Fruit fly (Drosophila melanogaster) whole organism, prepupa: Measurements from ENCODE around the gene CG15317.

Source experiments
- CG10631 ChIP-seq: fragments of 200-800 bp; sonication (Bioruptor generic); optimal IDR thresholded peaks from 2 replicates; lab custom pipeline; 2016; ENCODE audit warnings: missing biosample characterization, missing genetic modification characterization
- CG10669 ChIP-seq: fragments of 200-800 bp; sonication (Bioruptor generic); optimal IDR thresholded peaks from 3 replicates; lab custom pipeline; 2018; ENCODE audit warnings: missing biosample characterization, mild to moderate bottlenecking, missing genetic modification characterization, moderate library complexity
- CG11294 ChIP-seq: fragments of 200-800 bp; sonication (Bioruptor generic); IDR thresholded peaks from 2 replicates; pipeline ENCODE4 v1.3.6; 2022; ENCODE audit warnings: missing biosample characterization, missing genetic modification characterization
- CG11762 ChIP-seq: fragments of 200-800 bp; sonication (Bioruptor generic); optimal IDR thresholded peaks from 3 replicates; lab custom pipeline; 2016; ENCODE audit warnings: missing biosample characterization, missing genetic modification characterization; ENCODE audit not compliant: insufficient read depth
- CG11902 ChIP-seq: fragments of 200-800 bp; sonication (Bioruptor generic); optimal IDR thresholded peaks from 3 replicates; lab custom pipeline; 2016; ENCODE audit warnings: missing biosample characterization, missing genetic modification characterization
- CG15336 ChIP-seq: fragments of 200-800 bp; sonication (Bioruptor generic); IDR thresholded peaks from 2 replicates; pipeline ENCODE4 v1.3.6; 2022; ENCODE audit warnings: missing biosample characterization, missing genetic modification characterization
- CG1621 ChIP-seq: fragments of 200-800 bp; sonication (Bioruptor generic); optimal IDR thresholded peaks from 3 replicates; lab custom pipeline; 2018; ENCODE audit warnings: missing biosample characterization, mild to moderate bottlenecking, missing genetic modification characterization
- CG3032 ChIP-seq: fragments of 200-800 bp; optimal IDR thresholded peaks from 2 replicates; lab custom pipeline; 2019; ENCODE audit warnings: missing biosample characterization, mild to moderate bottlenecking, missing genetic modification characterization, moderate library complexity
- CG34406 ChIP-seq: fragments of 200-800 bp; sonication (Bioruptor generic); optimal IDR thresholded peaks from 3 replicates; lab custom pipeline; 2016; ENCODE audit warnings: missing biosample characterization, missing genetic modification characterization
- CG3919 ChIP-seq: fragments of 200-800 bp; sonication (Bioruptor generic); optimal IDR thresholded peaks from 3 replicates; lab custom pipeline; 2016; ENCODE audit warnings: missing biosample characterization, missing genetic modification characterization
- CG4318 ChIP-seq: fragments of 200-800 bp; sonication (Bioruptor generic); optimal IDR thresholded peaks from 3 replicates; lab custom pipeline; 2017; ENCODE audit warnings: missing biosample characterization, mild to moderate bottlenecking, missing genetic modification characterization
- CG6163 ChIP-seq: fragments of 200-800 bp; sonication (Bioruptor generic); IDR thresholded peaks from 3 replicates; pipeline ENCODE4 v1.3.6; 2022; ENCODE audit warnings: missing biosample characterization, missing genetic modification characterization
- CG6792 ChIP-seq: fragments of 200-800 bp; sonication (Bioruptor generic); optimal IDR thresholded peaks from 3 replicates; lab custom pipeline; 2016; ENCODE audit warnings: missing biosample characterization, missing genetic modification characterization
- CG6808 ChIP-seq: fragments of 200-800 bp; sonication (Bioruptor generic); optimal IDR thresholded peaks from 3 replicates; lab custom pipeline; 2017; ENCODE audit warnings: missing biosample characterization, missing genetic modification characterization, mild to moderate bottlenecking, moderate library complexity, missing genetic modification reagents
- CG7368 ChIP-seq: fragments of 200-800 bp; sonication (Bioruptor generic); optimal IDR thresholded peaks from 3 replicates; lab custom pipeline; 2016; ENCODE audit warnings: missing biosample characterization, missing genetic modification characterization
- CG8119 ChIP-seq: fragments of 200-800 bp; sonication (Bioruptor generic); IDR thresholded peaks from 3 replicates; pipeline ENCODE4 v1.3.6; 2022; ENCODE audit warnings: missing biosample characterization, missing genetic modification characterization
- CG8319 ChIP-seq: fragments of 200-800 bp; sonication (Bioruptor generic); optimal IDR thresholded peaks from 3 replicates; lab custom pipeline; 2016; ENCODE audit warnings: missing biosample characterization, missing genetic modification characterization
- CG8632 ChIP-seq: fragments of 200-800 bp; sonication (Bioruptor generic); optimal IDR thresholded peaks from 3 replicates; lab custom pipeline; 2016; ENCODE audit warnings: missing biosample characterization, missing genetic modification characterization
- CG9139 ChIP-seq: fragments of 200-800 bp; sonication (Bioruptor generic); optimal IDR thresholded peaks from 3 replicates; lab custom pipeline; 2017; ENCODE audit warnings: missing biosample characterization, mild to moderate bottlenecking, missing genetic modification characterization
- Eip75B ChIP-seq: fragments of 200-800 bp; sonication (Bioruptor generic); optimal IDR thresholded peaks from 3 replicates; lab custom pipeline; 2016; ENCODE audit warnings: missing biosample characterization, missing genetic modification characterization
- Eip78C ChIP-seq: fragments of 200-800 bp; sonication (Bioruptor generic); peaks from one replicate; lab custom pipeline; 2016; ENCODE audit warnings: missing biosample characterization, missing genetic modification characterization
- Eip93F ChIP-seq: fragments of 200-800 bp; sonication (Bioruptor generic); optimal IDR thresholded peaks from 2 replicates; lab custom pipeline; 2016; ENCODE audit warnings: missing biosample characterization, mild to moderate bottlenecking, missing genetic modification characterization
- Ets96B ChIP-seq: fragments of 200-800 bp; optimal IDR thresholded peaks from 2 replicates; lab custom pipeline; 2019; ENCODE audit warnings: missing biosample characterization, mild to moderate bottlenecking, missing genetic modification characterization, moderate library complexity
- Gug ChIP-seq: fragments of 200-800 bp; sonication (Bioruptor generic); IDR thresholded peaks from 2 replicates; pipeline ENCODE4 v1.3.6; 2022; ENCODE audit warnings: missing biosample characterization, missing genetic modification characterization
- Hr38 ChIP-seq: sonication (Bioruptor generic); optimal IDR thresholded peaks from 2 replicates; lab custom pipeline; 2016; ENCODE audit warnings: missing biosample characterization, missing genetic modification characterization
- Hr39 ChIP-seq: fragments of 200-800 bp; sonication (Bioruptor generic); optimal IDR thresholded peaks from 2 replicates; lab custom pipeline; 2016; ENCODE audit warnings: missing biosample characterization, missing genetic modification characterization
- Hr4 ChIP-seq: fragments of 200-800 bp; sonication (Bioruptor generic); optimal IDR thresholded peaks from 3 replicates; lab custom pipeline; 2016; ENCODE audit warnings: missing biosample characterization, missing genetic modification characterization
- Lpt ChIP-seq: fragments of 200-800 bp; sonication (Bioruptor generic); optimal IDR thresholded peaks from 3 replicates; lab custom pipeline; 2016; ENCODE audit warnings: missing biosample characterization, missing genetic modification characterization
- OdsH ChIP-seq: fragments of 200-800 bp; sonication (Bioruptor generic); optimal IDR thresholded peaks from 3 replicates; lab custom pipeline; 2016; ENCODE audit warnings: missing biosample characterization, missing genetic modification characterization
- Smox ChIP-seq: fragments of 200-800 bp; sonication (Bioruptor generic); optimal IDR thresholded peaks from 3 replicates; lab custom pipeline; 2016; ENCODE audit warnings: missing biosample characterization, missing genetic modification characterization
- Sox102F ChIP-seq: fragments of 200-800 bp; sonication (Bioruptor generic); optimal IDR thresholded peaks from 2 replicates; lab custom pipeline; 2016; ENCODE audit warnings: missing biosample characterization, mild to moderate bottlenecking, missing genetic modification characterization
- Sox14 ChIP-seq: fragments of 200-800 bp; sonication (Bioruptor generic); optimal IDR thresholded peaks from 3 replicates; lab custom pipeline; 2016; ENCODE audit warnings: missing biosample characterization, missing genetic modification characterization
- Sox15 ChIP-seq: fragments of 200-800 bp; sonication (Bioruptor generic); optimal IDR thresholded peaks from 3 replicates; lab custom pipeline; 2016; ENCODE audit warnings: missing biosample characterization, missing genetic modification characterization
- acj6 ChIP-seq: fragments of 200-800 bp; sonication (Bioruptor generic); optimal IDR thresholded peaks from 3 replicates; lab custom pipeline; 2016; ENCODE audit warnings: missing biosample characterization, missing genetic modification characterization
- dac ChIP-seq: fragments of 200-800 bp; sonication (Bioruptor generic); optimal IDR thresholded peaks from 2 replicates; lab custom pipeline; 2017; ENCODE audit warnings: missing biosample characterization, mild to moderate bottlenecking, missing genetic modification characterization
- dsx ChIP-seq: fragments of 200-800 bp; optimal IDR thresholded peaks from 3 replicates; lab custom pipeline; 2019; ENCODE audit warnings: missing biosample characterization, mild to moderate bottlenecking, missing genetic modification characterization, moderate library complexity; ENCODE audit not compliant: poor library complexity, severe bottlenecking
- eg ChIP-seq: fragments of 200-800 bp; sonication (Bioruptor generic); IDR thresholded peaks from 3 replicates; pipeline ENCODE4 v1.3.6; 2022; ENCODE audit warnings: missing biosample characterization, missing genetic modification characterization
- esn ChIP-seq: fragments of 200-800 bp; sonication (Bioruptor generic); optimal IDR thresholded peaks from 2 replicates; lab custom pipeline; 2016; ENCODE audit warnings: missing biosample characterization, mild to moderate bottlenecking, missing genetic modification characterization, moderate library complexity
- fd85E ChIP-seq: fragments of 200-800 bp; sonication (Bioruptor generic); optimal IDR thresholded peaks from 3 replicates; lab custom pipeline; 2016; ENCODE audit warnings: missing biosample characterization, missing genetic modification characterization
- fkh ChIP-seq: fragments of 200-800 bp; sonication (Bioruptor generic); optimal IDR thresholded peaks from 3 replicates; lab custom pipeline; 2017; ENCODE audit warnings: missing biosample characterization, mild to moderate bottlenecking, missing genetic modification characterization, moderate library complexity
- lz ChIP-seq: fragments of 200-800 bp; sonication (Bioruptor generic); optimal IDR thresholded peaks from 3 replicates; lab custom pipeline; 2016; ENCODE audit warnings: missing biosample characterization, missing genetic modification characterization
- net ChIP-seq: fragments of 200-800 bp; sonication (Bioruptor generic); optimal IDR thresholded peaks from 3 replicates; lab custom pipeline; 2016; ENCODE audit warnings: missing biosample characterization, missing genetic modification characterization
- ss ChIP-seq, 2 experiments: fragments of 200-800 bp; sonication (Bioruptor generic); optimal IDR thresholded peaks; 2 replicates in 1 of 2; 3 replicates in 1 of 2; lab custom pipeline; 2017 to 2018; ENCODE audit warnings: mild to moderate bottlenecking in 2 of 2, missing biosample characterization in 2 of 2, missing genetic modification characterization in 2 of 2, moderate library complexity in 1 of 2
- svp ChIP-seq: fragments of 200-800 bp; sonication (Bioruptor generic); peaks from one replicate; lab custom pipeline; 2016; ENCODE audit warnings: missing biosample characterization, missing genetic modification characterization
- vri ChIP-seq: fragments of 200-800 bp; sonication (Bioruptor generic); optimal IDR thresholded peaks from 3 replicates; lab custom pipeline; 2016; ENCODE audit warnings: missing biosample characterization, mild to moderate bottlenecking, missing genetic modification characterization

Gene CG15317

DNA sequence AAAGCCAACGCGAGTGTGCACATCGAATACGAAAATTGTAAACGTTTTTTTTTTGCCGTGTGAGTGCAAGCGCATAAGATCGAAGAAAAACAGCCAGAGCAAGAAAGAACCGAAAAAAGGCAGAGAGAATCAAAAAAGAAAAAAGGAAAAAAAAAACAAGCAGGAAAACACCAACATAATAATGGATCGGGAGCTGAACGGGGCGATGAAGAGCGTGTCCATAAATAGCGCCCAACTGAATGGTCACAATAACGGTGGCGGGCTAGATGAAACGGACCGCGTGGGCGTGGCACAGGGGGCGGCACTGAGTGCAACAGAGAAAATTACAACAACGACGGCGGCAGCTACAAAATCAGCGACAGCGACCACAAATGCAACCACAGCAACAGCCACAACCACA lies 29.7 kb upstream of the CG15317 start (continued):
- TF ChIP-seq Sox14 (GFP tag; lab: Kevin White, UChicago) (no peak), CG3919 (GFP tag; lab: Kevin White, UChicago) (no peak), CG11294 (GFP tag; lab: Robert Waterston, UW) (0 out of 2 replicates have a peak, but pooled peaks have one; percentile 11), CG7368 (GFP tag; lab: Kevin White, UChicago) (no peak), CG9139 (GFP tag; lab: Kevin White, UChicago) (no peak), dac (GFP tag; lab: Kevin White, UChicago) (peak; percentile 5), net (GFP tag; lab: Kevin White, UChicago) (no peak), Hr38 (GFP tag; lab: Kevin White, UChicago) (no peak), Eip78C (GFP tag; lab: Kevin White, UChicago) (no peak), Lpt (GFP tag; lab: Kevin White, UChicago) (peak; percentile 52), CG11762 (no peak), CG15336 (GFP tag; lab: Robert Waterston, UW) (peak; percentile 79), CG10669 (GFP tag; lab: Kevin White, UChicago) (no peak), Sox15 (GFP tag; lab: Kevin White, UChicago) (no peak), esn (no peak), CG6163 (GFP tag; lab: Robert Waterston, UW) (peak; percentile 75), CG8119 (GFP tag; lab: Robert Waterston, UW) (peak; percentile 79), lz (GFP tag; lab: Kevin White, UChicago) (no peak), OdsH (GFP tag; lab: Kevin White, UChicago) (no peak), Gug (GFP tag; lab: Robert Waterston, UW) (peak; percentile 48), CG1621 (tag; lab: Kevin White, UChicago) (no peak), CG34406 (no peak), fkh (GFP tag; lab: Kevin White, UChicago) (no peak), vri (GFP tag; lab: Kevin White, UChicago) (no peak), fd85E (GFP tag; lab: Kevin White, UChicago) (no peak)

dm6 chrX:9585359-9586002 lies 29.1 kb upstream of the CG15317 start, which contains the start of gene Hex-A:
Gene Hex-A (plus strand): TSS chrX:9585675.
- TF ChIP-seq fd85E (GFP tag; lab: Kevin White, UChicago) (peak; percentile 87), Ets96B (tag; lab: Kevin White, UChicago) (peak; percentile 98), CG6792 (peak; percentile 97), acj6 (GFP tag; lab: Kevin White, UChicago) (peak; percentile 94), CG34406 (peak; percentile 98), CG6163 (GFP tag; lab: Robert Waterston, UW) (peak; percentile 95), Eip75B (GFP tag; lab: Kevin White, UChicago) (peak; percentile 98), svp (peak; percentile 99), esn (peak; percentile 98), Sox102F (peak; percentile 96), OdsH (GFP tag; lab: Kevin White, UChicago) (peak; percentile 92), vri (GFP tag; lab: Kevin White, UChicago) (peak; percentile 92), Hr38 (GFP tag; lab: Kevin White, UChicago) (no peak), ss (GFP tag; optimal IDR thresholded peaks at IDR 0.05; lab: Kevin White, UChicago) (peak; percentile 99), CG11294 (GFP tag; lab: Robert Waterston, UW) (peak; percentile 78), Eip93F (GFP tag; lab: Kevin White, UChicago) (peak; percentile 95), CG6808 (GFP tag; lab: Kevin White, UChicago) (peak; percentile 98), Gug (GFP tag; lab: Robert Waterston, UW) (peak; percentile 91), CG8632 (GFP tag; lab: Kevin White, UChicago) (peak; percentile 96), CG3032 (tag; lab: Kevin White, UChicago) (peak; percentile 99), fkh (GFP tag; lab: Kevin White, UChicago) (peak; percentile 85), dac (GFP tag; lab: Kevin White, UChicago) (peak; percentile 83), CG10669 (GFP tag; lab: Kevin White, UChicago) (peak; percentile 97), CG8319 (GFP tag; lab: Kevin White, UChicago) (peak; percentile 92), CG4318 (peak; percentile 89), dsx (GFP tag; lab: Kevin White, UChicago) (peak; percentile 97), Hr4 (peak; percentile 89), CG10631 (GFP tag; lab: Kevin White, UChicago) (peak; percentile 94), CG11762 (peak; percentile 95), lz (GFP tag; lab: Kevin White, UChicago) (peak; percentile 98), Hr39 (peak; percentile 95), Lpt (GFP tag; lab: Kevin White, UChicago) (peak; percentile 87), CG11902 (GFP tag; lab: Kevin White, UChicago) (peak; percentile 89), Sox15 (GFP tag; lab: Kevin White, UChicago) (peak; percentile 89), CG15336 (GFP tag; lab: Robert Waterston, UW) (peak; percentile 96), eg (peak; percentile 89), CG7368 (GFP tag; lab: Kevin White, UChicago) (peak; percentile 85), Sox14 (GFP tag; lab: Kevin White, UChicago) (peak; percentile 97), Smox (GFP tag; lab: Kevin White, UChicago) (peak; percentile 96), CG9139 (GFP tag; lab: Kevin White, UChicago) (peak; percentile 96)
